Worm (Caenorhabditis elegans): ENCODE results near the gene C14A6.13.

DNA sequence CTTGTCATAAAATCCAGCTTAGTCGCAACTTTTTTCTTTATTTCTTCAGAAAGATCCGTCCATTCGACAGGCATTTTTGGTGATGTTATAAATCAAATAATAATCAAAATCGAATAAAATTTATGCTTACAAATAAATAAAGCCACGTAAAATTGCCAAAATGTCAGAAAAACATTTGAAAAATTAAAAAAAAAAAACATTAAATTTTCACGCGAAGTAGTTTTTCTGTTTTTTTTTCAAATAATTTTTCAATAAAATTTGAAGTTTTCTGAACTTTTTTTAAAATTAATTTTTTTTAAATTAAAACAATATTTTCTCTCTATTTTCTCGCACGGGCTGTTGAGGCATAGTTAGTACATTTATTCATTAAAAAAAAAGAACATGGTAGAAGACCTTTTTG is 17.5 kb upstream of the C14A6.13 start, which contains the start of gene C31G12.4:
- TF ChIP-seq ama-1 (optimal IDR thresholded peaks at IDR 0.05) (no peak), hmg-4 (GFP tag; optimal IDR thresholded peaks at IDR 0.05) (no peak), sea-1 (GFP tag; conservative IDR thresholded peaks at IDR 0.05) (no peak), tbx-11 (GFP tag; IDR thresholded peaks at IDR 0.05) (no peak), F13C5.2 (tag; optimal IDR thresholded peaks at IDR 0.05) (no peak), tbx-37 (GFP tag; conservative IDR thresholded peaks at IDR 0.05) (no peak), B0310.2 (tag; optimal IDR thresholded peaks at IDR 0.05) (no peak), hmbx-1 (tag; optimal IDR thresholded peaks at IDR 0.05) (no peak), aly-1 (tag; optimal IDR thresholded peaks at IDR 0.05) (no peak), tra-4 (tag; optimal IDR thresholded peaks at IDR 0.05) (no peak), scrt-1 (GFP tag; IDR thresholded peaks at IDR 0.05) (no peak), pes-1 (GFP tag; IDR thresholded peaks at IDR 0.05) (no peak)
